Fruit fly (Drosophila melanogaster) whole organism, embryonic: ENCODE results near the gene CG1246.

ENCODE experiments used
- Asciz ChIP-seq: fragments of 200-800 bp; sonication (Bioruptor generic); optimal IDR thresholded peaks from 2 replicates; lab custom pipeline; 2017; ENCODE audit warnings: missing biosample characterization, mild to moderate bottlenecking, missing genetic modification characterization, missing genetic modification reagents
- Atf3 ChIP-seq: fragments of 200-800 bp; sonication (Bioruptor generic); optimal IDR thresholded peaks from 3 replicates; lab custom pipeline; 2016; ENCODE audit warnings: missing biosample characterization, missing genetic modification characterization
- Awh ChIP-seq: fragments of 200-800 bp; sonication (Bioruptor generic); IDR thresholded peaks from 2 replicates; pipeline ENCODE4, ENCODE4 v1.3.6; 2022; ENCODE audit warnings: missing biosample characterization, missing genetic modification characterization
- CG10431 ChIP-seq: fragments of 200-800 bp; sonication (Bioruptor generic); optimal IDR thresholded peaks from 3 replicates; lab custom pipeline; 2018; ENCODE audit warnings: missing biosample characterization, mild to moderate bottlenecking, missing genetic modification characterization
- CG10565 ChIP-seq: fragments of 200-800 bp; sonication (Bioruptor generic); optimal IDR thresholded peaks from 3 replicates; lab custom pipeline; 2016; ENCODE audit warnings: missing biosample characterization, mild to moderate bottlenecking, missing genetic modification characterization
- CG11093 ChIP-seq: fragments of 200-800 bp; sonication (Bioruptor generic); IDR thresholded peaks from 3 replicates; pipeline ENCODE4 v1.3.6; 2022; ENCODE audit warnings: missing biosample characterization, missing genetic modification characterization
- CG11247 ChIP-seq: fragments of 200-800 bp; sonication (Bioruptor generic); IDR thresholded peaks from 2 replicates; pipeline ENCODE4 v1.3.6; 2022; ENCODE audit warnings: missing biosample characterization, missing genetic modification characterization
- CG11696 ChIP-seq: fragments of 200-800 bp; sonication (Bioruptor generic); IDR thresholded peaks from 2 replicates; pipeline ENCODE4 v1.3.6; 2022; ENCODE audit warnings: missing biosample characterization, missing genetic modification characterization
- CG12391 ChIP-seq: fragments of 200-800 bp; sonication (Bioruptor generic); optimal IDR thresholded peaks from 3 replicates; lab custom pipeline; 2018; ENCODE audit warnings: missing biosample characterization, mild to moderate bottlenecking, missing genetic modification characterization, moderate library complexity
- CG12744 ChIP-seq: fragments of 200-800 bp; sonication (Bioruptor generic); optimal IDR thresholded peaks from 2 replicates; lab custom pipeline; 2016; ENCODE audit warnings: missing biosample characterization, missing genetic modification characterization
- CG16779 ChIP-seq: fragments of 200-800 bp; sonication (Bioruptor generic); IDR thresholded peaks from 2 replicates; pipeline ENCODE4 v1.3.6; 2022; ENCODE audit warnings: missing biosample characterization, missing genetic modification characterization
- CG16863 ChIP-seq: fragments of 200-800 bp; sonication (Bioruptor generic); optimal IDR thresholded peaks from 3 replicates; lab custom pipeline; 2016; ENCODE audit warnings: missing biosample characterization, missing genetic modification characterization
- CG17829 ChIP-seq: fragments of 200-800 bp; optimal IDR thresholded peaks from 2 replicates; lab custom pipeline; 2019; ENCODE audit warnings: missing biosample characterization, mild to moderate bottlenecking, missing genetic modification characterization, moderate library complexity
- CG18476 ChIP-seq: fragments of 200-800 bp; sonication (Bioruptor generic); optimal IDR thresholded peaks from 2 replicates; lab custom pipeline; 2016; ENCODE audit warnings: missing biosample characterization, mild to moderate bottlenecking, missing genetic modification characterization
- CG30431 ChIP-seq: fragments of 200-800 bp; sonication (Bioruptor generic); optimal IDR thresholded peaks from 2 replicates; lab custom pipeline; 2017; ENCODE audit warnings: missing biosample characterization, missing genetic modification characterization
- CG32532 ChIP-seq: fragments of 200-800 bp; sonication (Bioruptor generic); IDR thresholded peaks from 2 replicates; pipeline ENCODE4 v1.3.6; 2022; ENCODE audit warnings: missing biosample characterization, missing genetic modification characterization
- CG32767 ChIP-seq: fragments of 200-800 bp; sonication (Bioruptor generic); IDR thresholded peaks from 2 replicates; pipeline ENCODE4 v1.3.6; 2022; ENCODE audit warnings: missing biosample characterization, missing genetic modification characterization
- CG3281 ChIP-seq: fragments of 200-800 bp; sonication (Bioruptor generic); optimal IDR thresholded peaks from 3 replicates; lab custom pipeline; 2017; ENCODE audit warnings: missing biosample characterization, mild to moderate bottlenecking, missing genetic modification characterization
- CG3847 ChIP-seq: fragments of 200-800 bp; sonication (Bioruptor generic); IDR thresholded peaks from 2 replicates; pipeline ENCODE4 v1.3.6; 2022; ENCODE audit warnings: missing biosample characterization, missing genetic modification characterization
- CG7357 ChIP-seq: fragments of 200-800 bp; sonication (Bioruptor generic); IDR thresholded peaks from 3 replicates; pipeline ENCODE4 v1.3.6; 2022; ENCODE audit warnings: missing biosample characterization, missing genetic modification characterization
- CG9437 ChIP-seq: fragments of 200-800 bp; sonication (Bioruptor generic); optimal IDR thresholded peaks from 2 replicates; lab custom pipeline; 2018; ENCODE audit warnings: missing biosample characterization, mild to moderate bottlenecking, missing genetic modification characterization
- Dp ChIP-seq: fragments of 200-800 bp; sonication (Bioruptor generic); optimal IDR thresholded peaks from 2 replicates; lab custom pipeline; 2018; ENCODE audit warnings: missing biosample characterization, mild to moderate bottlenecking, missing genetic modification characterization, moderate library complexity
- Dref ChIP-seq: fragments of 200-800 bp; sonication (Bioruptor generic); IDR thresholded peaks from 2 replicates; pipeline ENCODE4 v1.3.6; 2022; ENCODE audit warnings: missing biosample characterization, missing genetic modification characterization
- Fer1 ChIP-seq: fragments of 200-800 bp; sonication (Bioruptor generic); optimal IDR thresholded peaks from 2 replicates; lab custom pipeline; 2017; ENCODE audit warnings: missing biosample characterization, mild to moderate bottlenecking, missing genetic modification characterization
- HLH3B ChIP-seq: fragments of 200-800 bp; sonication (Bioruptor generic); IDR thresholded peaks from 2 replicates; pipeline ENCODE4 v1.3.6; 2022; ENCODE audit warnings: missing biosample characterization, missing genetic modification characterization
- Hr39 ChIP-seq: fragments of >200 bp; optimal IDR thresholded peaks from 2 replicates; lab custom pipeline; 2017
- NC2α ChIP-seq: fragments of 200-800 bp; sonication (Bioruptor generic); optimal IDR thresholded peaks from 2 replicates; lab custom pipeline; 2016; ENCODE audit warnings: missing biosample characterization, missing genetic modification characterization
- Optix ChIP-seq: fragments of 200-800 bp; sonication (Bioruptor generic); IDR thresholded peaks from 3 replicates; pipeline ENCODE4 v1.3.6; 2022; ENCODE audit warnings: missing biosample characterization, missing genetic modification characterization
- Poxn ChIP-seq: fragments of 200-800 bp; sonication (Bioruptor generic); IDR thresholded peaks from 2 replicates; pipeline ENCODE4 v1.3.6; 2022; ENCODE audit warnings: missing biosample characterization, missing genetic modification characterization
- Ptx1 ChIP-seq: fragments of 200-800 bp; sonication (Bioruptor generic); IDR thresholded peaks from 2 replicates; pipeline ENCODE4 v1.3.6; 2022; ENCODE audit warnings: missing biosample characterization, missing genetic modification characterization
- Rx ChIP-seq: fragments of 200-800 bp; sonication (Bioruptor generic); IDR thresholded peaks from 2 replicates; pipeline ENCODE4 v1.3.6; 2022; ENCODE audit warnings: missing biosample characterization, missing genetic modification characterization
- Spps ChIP-seq: fragments of 200-800 bp; sonication (Bioruptor generic); optimal IDR thresholded peaks from 2 replicates; lab custom pipeline; 2018; ENCODE audit warnings: missing biosample characterization, mild to moderate bottlenecking, missing genetic modification characterization
- Vsx1 ChIP-seq: fragments of 200-800 bp; sonication (Bioruptor generic); optimal IDR thresholded peaks from 2 replicates; lab custom pipeline; 2017; ENCODE audit warnings: missing biosample characterization, mild to moderate bottlenecking, missing genetic modification characterization, missing genetic modification reagents
- ato ChIP-seq: fragments of 200-800 bp; sonication (Bioruptor generic); IDR thresholded peaks from 2 replicates; pipeline ENCODE4 v1.3.6; 2022; ENCODE audit warnings: missing biosample characterization, missing genetic modification characterization; ENCODE audit not compliant: partially characterized antibody
- bbx ChIP-seq: fragments of 200-800 bp; sonication (Bioruptor generic); IDR thresholded peaks from 2 replicates; pipeline ENCODE4 v1.3.6; 2022; ENCODE audit warnings: missing biosample characterization, missing genetic modification characterization; ENCODE audit not compliant: partially characterized antibody
- bigmax ChIP-seq: fragments of 200-800 bp; sonication (Bioruptor generic); optimal IDR thresholded peaks from 2 replicates; lab custom pipeline; 2018; ENCODE audit warnings: missing biosample characterization, mild to moderate bottlenecking, missing genetic modification characterization
- cad ChIP-seq: fragments of >200 bp; optimal IDR thresholded peaks from 2 replicates; lab custom pipeline; 2017; ENCODE audit warnings: missing biosample characterization, missing genetic modification characterization
- cas ChIP-seq: fragments of 200-800 bp; sonication (Bioruptor generic); IDR thresholded peaks from 2 replicates; pipeline ENCODE4 v1.3.6; 2022; ENCODE audit warnings: missing biosample characterization, missing genetic modification characterization
- cg ChIP-seq: fragments of 200-800 bp; sonication (Bioruptor generic); optimal IDR thresholded peaks from 3 replicates; lab custom pipeline; 2019; ENCODE audit warnings: missing biosample characterization, mild to moderate bottlenecking, missing genetic modification characterization, moderate library complexity
- grau ChIP-seq: fragments of 200-800 bp; optimal IDR thresholded peaks from 3 replicates; lab custom pipeline; 2019; ENCODE audit warnings: missing biosample characterization, mild to moderate bottlenecking, missing genetic modification characterization, moderate library complexity
- knrl ChIP-seq: fragments of 200-800 bp; sonication (Bioruptor generic); IDR thresholded peaks from 3 replicates; pipeline ENCODE4 v1.3.6; 2022; ENCODE audit warnings: missing biosample characterization, missing genetic modification characterization; ENCODE audit not compliant: partially characterized antibody
- lola ChIP-seq, 3 experiments: fragments of >200 bp in 2 of 3; fragments of 200-800 bp in 1 of 3; sonication (Bioruptor generic) in 1 of 3; optimal IDR thresholded peaks; 2 replicates each; lab custom pipeline; 2017 to 2019; ENCODE audit warnings: missing biosample characterization in 3 of 3, missing genetic modification characterization in 3 of 3, mild to moderate bottlenecking in 1 of 3, moderate library complexity in 1 of 3
- luna ChIP-seq: fragments of 200-800 bp; sonication (Bioruptor generic); optimal IDR thresholded peaks from 2 replicates; lab custom pipeline; 2016; ENCODE audit warnings: missing biosample characterization, missing genetic modification characterization
- maf-S ChIP-seq: fragments of 200-800 bp; sonication (Bioruptor generic); optimal IDR thresholded peaks from 2 replicates; lab custom pipeline; 2016; ENCODE audit warnings: missing biosample characterization, missing genetic modification characterization
- nom ChIP-seq: fragments of 200-800 bp; sonication (Bioruptor generic); optimal IDR thresholded peaks from 2 replicates; lab custom pipeline; 2017; ENCODE audit warnings: missing biosample characterization, missing genetic modification characterization, mild to moderate bottlenecking, moderate library complexity, missing genetic modification reagents
- org-1 ChIP-seq: fragments of 200-800 bp; sonication (Bioruptor generic); optimal IDR thresholded peaks from 2 replicates; lab custom pipeline; 2017; ENCODE audit warnings: missing biosample characterization, missing genetic modification characterization
- pan ChIP-seq, 4 experiments: fragments of >200 bp in 3 of 4; fragments of 200-800 bp in 1 of 4; sonication (Bioruptor generic) in 1 of 4; optimal IDR thresholded peaks in 3 of 4; IDR thresholded peaks in 1 of 4; 2 replicates each; pipeline versions ENCODE4 v1.3.6 to Lab custom; 2017 to 2022; ENCODE audit warnings: missing biosample characterization in 2 of 4, missing genetic modification characterization in 2 of 4, mixed read lengths in 1 of 4
- shn ChIP-seq: fragments of 200-800 bp; sonication (Bioruptor generic); optimal IDR thresholded peaks from 3 replicates; lab custom pipeline; 2016; ENCODE audit warnings: missing biosample characterization, missing genetic modification characterization
- sim ChIP-seq: fragments of 200-800 bp; sonication (Bioruptor generic); IDR thresholded peaks from 2 replicates; pipeline ENCODE4 v1.3.6; 2022; ENCODE audit warnings: missing biosample characterization, missing genetic modification characterization
- sima ChIP-seq: fragments of 200-800 bp; sonication (Bioruptor generic); optimal IDR thresholded peaks from 2 replicates; lab custom pipeline; 2016; ENCODE audit warnings: missing biosample characterization, missing genetic modification characterization
- tio ChIP-seq: fragments of 200-800 bp; sonication (Bioruptor generic); optimal IDR thresholded peaks from 2 replicates; lab custom pipeline; 2017; ENCODE audit warnings: missing biosample characterization, missing genetic modification characterization, inconsistent platforms
- tx ChIP-seq: fragments of 200-800 bp; sonication (Bioruptor generic); optimal IDR thresholded peaks from 2 replicates; lab custom pipeline; 2016; ENCODE audit warnings: missing biosample characterization, missing genetic modification characterization

CG1246 gene

DNA sequence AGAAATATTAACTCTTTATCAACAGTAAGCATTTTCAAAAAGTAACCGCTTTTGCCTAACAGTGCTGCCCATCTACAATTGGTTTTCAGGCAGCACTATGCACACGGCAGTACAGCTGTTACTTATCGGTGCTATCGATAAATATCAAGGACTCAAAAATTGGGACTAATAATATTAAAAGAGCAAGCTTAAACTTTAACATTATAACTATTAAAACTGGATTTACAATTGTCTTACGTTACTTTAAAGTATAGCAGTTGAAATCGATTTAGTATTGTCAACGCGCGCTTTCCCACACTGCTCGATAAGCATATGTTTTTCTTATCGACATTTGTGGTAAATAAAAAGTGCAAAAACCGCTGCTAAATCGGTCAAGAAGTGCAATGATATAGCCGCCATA is 16.4 kb upstream of the CG1246 start, which contains the start of the genes CG42245 and MEP-1 (continued):
- peak; percentile 7 for TF ChIP-seq CG12744
- no peak for TF ChIP-seq tio (GFP tag; lab: Kevin White, UChicago)
- TF ChIP-seq CG11247 (GFP tag; lab: Robert Waterston, UW) = no peak
- TF ChIP-seq Optix (GFP tag; lab: Robert Waterston, UW) = no peak
- TF ChIP-seq CG7357 (GFP tag; lab: Robert Waterston, UW) = no peak
- peak in 1 of 3 experiments; percentile 32 for TF ChIP-seq lola (GFP tag; optimal IDR thresholded peaks at IDR 0.05; lab: Kevin White, UChicago)
- no peak for TF ChIP-seq bigmax
- TF ChIP-seq Ptx1 (GFP tag; lab: Robert Waterston, UW) = no peak
- no peak for TF ChIP-seq sima
- TF ChIP-seq CG10565 (GFP tag; lab: Kevin White, UChicago) = no peak
- no peak for TF ChIP-seq CG16863
- peak; percentile 73 for TF ChIP-seq bbx (GFP tag; lab: Robert Waterston, UW)
- TF ChIP-seq Poxn (GFP tag; lab: Robert Waterston, UW) = no peak
- peak; percentile 7 for TF ChIP-seq luna (GFP tag; lab: Kevin White, UChicago)
- no peak for TF ChIP-seq sim
- TF ChIP-seq Awh (GFP tag; lab: Robert Waterston, UW) = no peak
- TF ChIP-seq CG32532 = peak; percentile 23; the same call in 1 of the 2 replicates
- peak; percentile 42 for TF ChIP-seq CG18476 (GFP tag; lab: Kevin White, UChicago)
- TF ChIP-seq cas (GFP tag; lab: Robert Waterston, UW) = no peak
- peak; percentile 55 for TF ChIP-seq grau (tag; lab: Kevin White, UChicago)
- TF ChIP-seq HLH3B (GFP tag; lab: Robert Waterston, UW) = no peak
- no peak for TF ChIP-seq Vsx1 (GFP tag; lab: Kevin White, UChicago)
- TF ChIP-seq Fer1 (GFP tag; lab: Kevin White, UChicago) = no peak
- TF ChIP-seq cg (GFP tag; lab: Kevin White, UChicago) = no peak
- peak; percentile 71 for TF ChIP-seq CG3847 (GFP tag; lab: Robert Waterston, UW)
- peak; percentile 72 for TF ChIP-seq Dp
- peak; percentile 22 for TF ChIP-seq Atf3
- peak; percentile 70 for TF ChIP-seq CG12391 (tag; lab: Kevin White, UChicago)
- TF ChIP-seq cad (GFP tag; lab: Kevin White, UChicago) = no peak
- TF ChIP-seq CG17829 (tag; lab: Kevin White, UChicago) = peak; percentile 59
- peak; percentile 66 for TF ChIP-seq knrl (GFP tag; lab: Robert Waterston, UW)
- TF ChIP-seq pan (optimal IDR thresholded peaks at IDR 0.05; lab: Kevin White, UChicago) = no peak
- peak in 1 of 2 experiments; percentile 21 for TF ChIP-seq pan (GFP tag; optimal IDR thresholded peaks at IDR 0.05 in 1 of 2, IDR thresholded peaks at IDR 0.05 in 1 of 2)
- TF ChIP-seq CG10431 (GFP tag; lab: Kevin White, UChicago) = peak; percentile 8
- no peak for TF ChIP-seq Hr39
- peak; percentile 32 for TF ChIP-seq maf-S (GFP tag; lab: Kevin White, UChicago)
- TF ChIP-seq CG11696 (GFP tag; lab: Robert Waterston, UW) = no peak
- TF ChIP-seq CG16779 = no peak
- no peak for TF ChIP-seq Spps
- TF ChIP-seq tx (GFP tag; lab: Kevin White, UChicago) = peak; percentile 25
- no peak for TF ChIP-seq CG11093 (GFP tag; lab: Robert Waterston, UW)
- TF ChIP-seq CG9437 = no peak
- 0 out of 2 replicates have a peak, but pooled peaks have one; percentile 13 for TF ChIP-seq Rx (GFP tag; lab: Robert Waterston, UW)
- no peak; the same call in 1 of the 2 replicates for TF ChIP-seq ato (GFP tag; lab: Robert Waterston, UW)
- TF ChIP-seq NC2α (GFP tag; lab: Kevin White, UChicago) = peak; percentile 41
- TF ChIP-seq shn (GFP tag; lab: Kevin White, UChicago) = peak; percentile 25
- TF ChIP-seq CG32767 (GFP tag; lab: Robert Waterston, UW) = no peak
- peak; percentile 84 for TF ChIP-seq Dref
- no peak for TF ChIP-seq org-1 (GFP tag; lab: Kevin White, UChicago)
- peak; percentile 14 for TF ChIP-seq Asciz (GFP tag; lab: Kevin White, UChicago)
- TF ChIP-seq CG3281 (GFP tag; lab: Kevin White, UChicago) = peak; percentile 10
- no peak for TF ChIP-seq CG30431
- no peak for TF ChIP-seq nom (GFP tag; lab: Kevin White, UChicago)
